Worm (Caenorhabditis elegans): Measurements from ENCODE around the gene F21A3.2.

The F21A3.2 gene

ce11 chrV:15566511-15567178 is 32.9 kb upstream of the F21A3.2 start (continued):
- 0 out of 2 replicates have a peak, but pooled peaks have one; percentile 4 for TF ChIP-seq mcd-1 (GFP tag; IDR thresholded peaks at IDR 0.05)
- TF ChIP-seq attf-5 (GFP tag; optimal IDR thresholded peaks at IDR 0.05): peak; percentile 45
- no peak for TF ChIP-seq F39B2.1 (GFP tag; IDR thresholded peaks at IDR 0.05)
- no peak for TF ChIP-seq rcor-1 (GFP tag; IDR thresholded peaks at IDR 0.05)
- TF ChIP-seq F23B12.7 (tag; optimal IDR thresholded peaks at IDR 0.05; ENCODE audit: insufficient read depth): no peak
- no peak for TF ChIP-seq F55B11.4 (tag; optimal IDR thresholded peaks at IDR 0.05; ENCODE audit: borderline replicate concordance, insufficient read depth)
- TF ChIP-seq Y95B8A.8 (GFP tag; IDR thresholded peaks at IDR 0.05): no peak
- no peak for TF ChIP-seq nhr-179 (tag; optimal IDR thresholded peaks at IDR 0.05)
- TF ChIP-seq B0336.3 (GFP tag; IDR thresholded peaks at IDR 0.05): peak; percentile 40; the same call in 1 of the 2 replicates
- TF ChIP-seq efl-1 (GFP tag; optimal IDR thresholded peaks at IDR 0.05): no peak
- no peak for TF ChIP-seq unc-62 (GFP tag; optimal IDR thresholded peaks at IDR 0.05)
- TF ChIP-seq chd-7 (tag; optimal IDR thresholded peaks at IDR 0.05): peak; percentile 55
- no peak for TF ChIP-seq ztf-28 (GFP tag; IDR thresholded peaks at IDR 0.05)
- no peak for TF ChIP-seq cebp-2 (GFP tag; IDR thresholded peaks at IDR 0.05)
- TF ChIP-seq ZK185.1 (tag; optimal IDR thresholded peaks at IDR 0.05; ENCODE audit: poor library complexity, severe bottlenecking): peak; percentile 52
- TF ChIP-seq hlh-26 (GFP tag; conservative IDR thresholded peaks at IDR 0.05): no peak
- peak; percentile 5 for TF ChIP-seq tlf-1 (GFP tag; optimal IDR thresholded peaks at IDR 0.05)
- no peak for TF ChIP-seq hrde-1 (tag; optimal IDR thresholded peaks at IDR 0.05; ENCODE audit: borderline replicate concordance)
- no peak for TF ChIP-seq madf-6 (GFP tag; IDR thresholded peaks at IDR 0.05)
- TF ChIP-seq egl-44 (GFP tag; IDR thresholded peaks at IDR 0.05): peak; percentile 52; the same call in 1 of the 2 replicates
- no peak for TF ChIP-seq lag-1 (GFP tag; IDR thresholded peaks at IDR 0.05)
- no peak for TF ChIP-seq nhr-120 (GFP tag; IDR thresholded peaks at IDR 0.05)
- no peak for TF ChIP-seq Y67H2A.10 (GFP tag; conservative IDR thresholded peaks at IDR 0.05)
- peak in 1 of 3 experiments; percentile 38 for TF ChIP-seq lin-35 (GFP tag; optimal IDR thresholded peaks at IDR 0.05)
- no peak for TF ChIP-seq ceh-40 (GFP tag; IDR thresholded peaks at IDR 0.05)
- TF ChIP-seq ets-4 (GFP tag; optimal IDR thresholded peaks at IDR 0.05): no peak
- peak; percentile 14 for TF ChIP-seq madf-10 (tag; optimal IDR thresholded peaks at IDR 0.05)
- no peak for TF ChIP-seq aptf-3 (GFP tag; IDR thresholded peaks at IDR 0.05)
- TF ChIP-seq ceh-100 (GFP tag; IDR thresholded peaks at IDR 0.05): no peak
- TF ChIP-seq madf-3 (GFP tag; IDR thresholded peaks at IDR 0.05): no peak
- peak; percentile 66 for TF ChIP-seq lin-40 (tag; optimal IDR thresholded peaks at IDR 0.05)
- TF ChIP-seq K11D2.4 (GFP tag; IDR thresholded peaks at IDR 0.05): peak; percentile 61; the same call in 1 of the 2 replicates
- no peak for TF ChIP-seq sdz-38 (tag; optimal IDR thresholded peaks at IDR 0.05)
- TF ChIP-seq ztf-18 (tag; optimal IDR thresholded peaks at IDR 0.05): no peak
- no peak for TF ChIP-seq pha-4 (tag; optimal IDR thresholded peaks at IDR 0.05)
- TF ChIP-seq mxl-1 (tag; optimal IDR thresholded peaks at IDR 0.05): no peak
- TF ChIP-seq akir-1 (GFP tag; optimal IDR thresholded peaks at IDR 0.05): no peak
- TF ChIP-seq ama-1 (optimal IDR thresholded peaks at IDR 0.05): peak; percentile 96
- no peak for TF ChIP-seq ama-1 (GFP tag; optimal IDR thresholded peaks at IDR 0.05)
- peak; percentile 37 for TF ChIP-seq lin-54 (GFP tag; optimal IDR thresholded peaks at IDR 0.05)
- TF ChIP-seq madf-8 (GFP tag; conservative IDR thresholded peaks at IDR 0.05): no peak
- no peak for TF ChIP-seq tbx-9 (tag; optimal IDR thresholded peaks at IDR 0.05; ENCODE audit: borderline replicate concordance)
- no peak for TF ChIP-seq nfya-2 (GFP tag; IDR thresholded peaks at IDR 0.05)
- TF ChIP-seq nhr-90 (tag; optimal IDR thresholded peaks at IDR 0.05): no peak
- no peak for TF ChIP-seq pbrm-1 (GFP tag; IDR thresholded peaks at IDR 0.05)
- TF ChIP-seq C17E4.6 (GFP tag; IDR thresholded peaks at IDR 0.05): no peak

Measured in whole organism, young adult.